Worm (Caenorhabditis elegans): ENCODE measurements around the gene mig-6.

- no peak for TF ChIP-seq unc-62 (GFP tag; optimal IDR thresholded peaks at IDR 0.05)
- no peak for TF ChIP-seq nhr-28 (tag; optimal IDR thresholded peaks at IDR 0.05)
- TF ChIP-seq nhr-12 (tag; optimal IDR thresholded peaks at IDR 0.05), result no peak
- TF ChIP-seq ham-2 (GFP tag; optimal IDR thresholded peaks at IDR 0.05), result no peak
- no peak for TF ChIP-seq blmp-1 (tag; optimal IDR thresholded peaks at IDR 0.05)
- no peak for TF ChIP-seq drap-1 (GFP tag; optimal IDR thresholded peaks at IDR 0.05)
- TF ChIP-seq snpc-4 (tag; optimal IDR thresholded peaks at IDR 0.05), result no peak
- no peak for TF ChIP-seq nhr-76 (tag; optimal IDR thresholded peaks at IDR 0.05)
- TF ChIP-seq pha-4 (tag; optimal IDR thresholded peaks at IDR 0.05), result no peak
- no peak for TF ChIP-seq lsy-2 (tag; optimal IDR thresholded peaks at IDR 0.05)
- TF ChIP-seq sptf-1 (tag; optimal IDR thresholded peaks at IDR 0.05), result no peak
- TF ChIP-seq lin-13 (tag; optimal IDR thresholded peaks at IDR 0.05), result no peak
These were observed 17.4 kb upstream of the mig-6 start, which contains the start of gene ZK742.3 for ce11 chrV:7809320-7810256.

All from whole organism, mixed stage, embryonic.